Worm (Caenorhabditis elegans): Measurements from ENCODE around the gene zig-13.

Gene zig-13

ce11 chrIII:156645-157044, at the start of gene zig-13, which contains the start of gene ver-1:
TSS of gene zig-13 (minus strand) at chrIII:156745.
TSS of gene ver-1 (plus strand) at chrIII:156824.
- TF ChIP-seq hmbx-1 (tag; optimal IDR thresholded peaks at IDR 0.05): no peak
- no peak for TF ChIP-seq sea-1 (GFP tag; conservative IDR thresholded peaks at IDR 0.05)
- TF ChIP-seq tra-4 (tag; optimal IDR thresholded peaks at IDR 0.05): no peak
- no peak for TF ChIP-seq hnd-1 (tag; optimal IDR thresholded peaks at IDR 0.05)

- TF ChIP-seq flt-1 (GFP tag; IDR thresholded peaks at IDR 0.05): no peak
- TF ChIP-seq tbx-11 (GFP tag; IDR thresholded peaks at IDR 0.05): no peak
- TF ChIP-seq ceh-13 (GFP tag; optimal IDR thresholded peaks at IDR 0.05): no peak
- TF ChIP-seq ama-1 (optimal IDR thresholded peaks at IDR 0.05): no peak
- no peak for TF ChIP-seq pes-1 (GFP tag; IDR thresholded peaks at IDR 0.05)
- no peak for TF ChIP-seq ets-7 (tag; optimal IDR thresholded peaks at IDR 0.05)
- TF ChIP-seq B0310.2 (tag; optimal IDR thresholded peaks at IDR 0.05): no peak
- no peak for TF ChIP-seq aly-1 (tag; optimal IDR thresholded peaks at IDR 0.05)
- no peak for TF ChIP-seq hmg-4 (GFP tag; optimal IDR thresholded peaks at IDR 0.05)
Observed at ce11 chrIII:203953-204352, 47.4 kb upstream of the zig-13 start.

ce11 chrIII:194160-194559, 37.6 kb upstream of the zig-13 start, which contains the start of gene F40G9.17:
TSS of gene F40G9.17 (plus strand) at chrIII:194460.
- TF ChIP-seq sea-1 (GFP tag; conservative IDR thresholded peaks at IDR 0.05) (no peak), ceh-13 (GFP tag; optimal IDR thresholded peaks at IDR 0.05) (no peak), hmg-4 (GFP tag; optimal IDR thresholded peaks at IDR 0.05) (no peak), B0310.2 (tag; optimal IDR thresholded peaks at IDR 0.05) (no peak), tra-4 (tag; optimal IDR thresholded peaks at IDR 0.05) (no peak), hmbx-1 (tag; optimal IDR thresholded peaks at IDR 0.05) (no peak), aly-1 (tag; optimal IDR thresholded peaks at IDR 0.05) (no peak), tbx-37 (GFP tag; conservative IDR thresholded peaks at IDR 0.05) (no peak), pes-1 (GFP tag; IDR thresholded peaks at IDR 0.05) (no peak), ets-7 (tag; optimal IDR thresholded peaks at IDR 0.05) (no peak)

ce11 chrIII:191803-192202, 35.3 kb upstream of the zig-13 start, which contains the start of gene sec-20:
TSS of gene sec-20 (plus strand) at chrIII:192103.
- TF ChIP-seq sea-1 (GFP tag; conservative IDR thresholded peaks at IDR 0.05) (no peak), F13C5.2 (tag; optimal IDR thresholded peaks at IDR 0.05) (no peak), ceh-36 (tag; optimal IDR thresholded peaks at IDR 0.05) (no peak), tbx-11 (GFP tag; IDR thresholded peaks at IDR 0.05) (no peak), aly-1 (tag; optimal IDR thresholded peaks at IDR 0.05) (no peak), pes-1 (GFP tag; IDR thresholded peaks at IDR 0.05) (no peak), hnd-1 (tag; optimal IDR thresholded peaks at IDR 0.05) (no peak), ceh-13 (GFP tag; optimal IDR thresholded peaks at IDR 0.05) (no peak), tbx-37 (GFP tag; conservative IDR thresholded peaks at IDR 0.05) (no peak), ets-7 (tag; optimal IDR thresholded peaks at IDR 0.05) (no peak), tra-4 (tag; optimal IDR thresholded peaks at IDR 0.05) (no peak), B0310.2 (tag; optimal IDR thresholded peaks at IDR 0.05) (no peak), hmg-4 (GFP tag; optimal IDR thresholded peaks at IDR 0.05) (no peak), scrt-1 (GFP tag; IDR thresholded peaks at IDR 0.05) (no peak), hmbx-1 (tag; optimal IDR thresholded peaks at IDR 0.05) (no peak), flt-1 (GFP tag; IDR thresholded peaks at IDR 0.05) (no peak), ama-1 (optimal IDR thresholded peaks at IDR 0.05) (no peak)

- TF ChIP-seq pes-1 (GFP tag; IDR thresholded peaks at IDR 0.05) (no peak), F13C5.2 (tag; optimal IDR thresholded peaks at IDR 0.05) (no peak), tbx-11 (GFP tag; IDR thresholded peaks at IDR 0.05) (no peak), ama-1 (optimal IDR thresholded peaks at IDR 0.05) (no peak), hmbx-1 (tag; optimal IDR thresholded peaks at IDR 0.05) (no peak), ets-7 (tag; optimal IDR thresholded peaks at IDR 0.05) (no peak)
Observed at ce11 chrIII:190686-191085, 34.1 kb upstream of the zig-13 start, which contains the start of gene cox-17. TSS of gene cox-17 (plus strand) at chrIII:190986.

- TF ChIP-seq scrt-1 (GFP tag; IDR thresholded peaks at IDR 0.05) (no peak), pes-1 (GFP tag; IDR thresholded peaks at IDR 0.05) (no peak), ceh-13 (GFP tag; optimal IDR thresholded peaks at IDR 0.05) (no peak), ceh-36 (tag; optimal IDR thresholded peaks at IDR 0.05) (no peak), aly-1 (tag; optimal IDR thresholded peaks at IDR 0.05) (no peak), F13C5.2 (tag; optimal IDR thresholded peaks at IDR 0.05) (no peak)
Observed at ce11 chrIII:189280-189679, 32.7 kb upstream of the zig-13 start.

ce11 chrIII:188426-188888, 31.9 kb upstream of the zig-13 start, which contains the start of gene ubc-20:
TSS of gene ubc-20 (plus strand) at chrIII:188838.
- no peak for TF ChIP-seq F13C5.2 (tag; optimal IDR thresholded peaks at IDR 0.05)
- no peak for TF ChIP-seq tbx-37 (GFP tag; conservative IDR thresholded peaks at IDR 0.05)
- TF ChIP-seq hmbx-1 (tag; optimal IDR thresholded peaks at IDR 0.05): no peak
- no peak for TF ChIP-seq tra-4 (tag; optimal IDR thresholded peaks at IDR 0.05)
- no peak for TF ChIP-seq scrt-1 (GFP tag; IDR thresholded peaks at IDR 0.05)
- no peak for TF ChIP-seq tbx-11 (GFP tag; IDR thresholded peaks at IDR 0.05)
- TF ChIP-seq flt-1 (GFP tag; IDR thresholded peaks at IDR 0.05): no peak
- TF ChIP-seq ama-1 (optimal IDR thresholded peaks at IDR 0.05): no peak
- TF ChIP-seq sea-1 (GFP tag; conservative IDR thresholded peaks at IDR 0.05): no peak
- no peak for TF ChIP-seq hmg-4 (GFP tag; optimal IDR thresholded peaks at IDR 0.05)
- TF ChIP-seq B0310.2 (tag; optimal IDR thresholded peaks at IDR 0.05): no peak
- no peak for TF ChIP-seq aly-1 (tag; optimal IDR thresholded peaks at IDR 0.05)
- TF ChIP-seq ets-7 (tag; optimal IDR thresholded peaks at IDR 0.05): no peak
- no peak for TF ChIP-seq ceh-36 (tag; optimal IDR thresholded peaks at IDR 0.05)
- no peak for TF ChIP-seq ceh-13 (GFP tag; optimal IDR thresholded peaks at IDR 0.05)
- no peak for TF ChIP-seq pes-1 (GFP tag; IDR thresholded peaks at IDR 0.05)

ce11 chrIII:187829-188228, 31.3 kb upstream of the zig-13 start, which contains the start of gene mxl-2:
TSS of gene mxl-2 (minus strand) at chrIII:188131.
- TF ChIP-seq pes-1 (GFP tag; IDR thresholded peaks at IDR 0.05) (no peak), ceh-13 (GFP tag; optimal IDR thresholded peaks at IDR 0.05) (no peak), sea-1 (GFP tag; conservative IDR thresholded peaks at IDR 0.05) (no peak), hmbx-1 (tag; optimal IDR thresholded peaks at IDR 0.05) (no peak), aly-1 (tag; optimal IDR thresholded peaks at IDR 0.05) (no peak), B0310.2 (tag; optimal IDR thresholded peaks at IDR 0.05) (no peak), tbx-11 (GFP tag; IDR thresholded peaks at IDR 0.05) (no peak), flt-1 (GFP tag; IDR thresholded peaks at IDR 0.05) (no peak), F13C5.2 (tag; optimal IDR thresholded peaks at IDR 0.05) (no peak), tbx-37 (GFP tag; conservative IDR thresholded peaks at IDR 0.05) (no peak), ama-1 (optimal IDR thresholded peaks at IDR 0.05) (no peak), scrt-1 (GFP tag; IDR thresholded peaks at IDR 0.05) (no peak), tra-4 (tag; optimal IDR thresholded peaks at IDR 0.05) (no peak), ets-7 (tag; optimal IDR thresholded peaks at IDR 0.05) (no peak), hnd-1 (tag; optimal IDR thresholded peaks at IDR 0.05) (no peak), hmg-4 (GFP tag; optimal IDR thresholded peaks at IDR 0.05) (no peak), ceh-36 (tag; optimal IDR thresholded peaks at IDR 0.05) (no peak)

Data from whole organism, early embryonic.